Worm (Caenorhabditis elegans): ENCODE data around the gene F54C9.14.

- TF ChIP-seq rnt-1 (tag; optimal IDR thresholded peaks at IDR 0.05) (no peak), unc-86 (tag; optimal IDR thresholded peaks at IDR 0.05) (no peak), fkh-8 (tag; optimal IDR thresholded peaks at IDR 0.05) (no peak), alr-1 (tag; optimal IDR thresholded peaks at IDR 0.05; ENCODE audit: borderline replicate concordance) (no peak), lsy-2 (tag; optimal IDR thresholded peaks at IDR 0.05) (no peak), fos-1 (tag; optimal IDR thresholded peaks at IDR 0.05) (no peak), unc-98 (GFP tag; IDR thresholded peaks at IDR 0.05) (no peak), nhr-28 (tag; optimal IDR thresholded peaks at IDR 0.05) (no peak), nhr-77 (tag; optimal IDR thresholded peaks at IDR 0.05) (no peak), skn-1 (tag; optimal IDR thresholded peaks at IDR 0.05) (no peak), ztf-11 (tag; optimal IDR thresholded peaks at IDR 0.05) (no peak), sptf-1 (tag; optimal IDR thresholded peaks at IDR 0.05) (no peak), ceh-63 (GFP tag; optimal IDR thresholded peaks at IDR 0.05) (no peak)
Measured at ce11 chrII:8568234-8568969, 6.3 kb downstream of the F54C9.14 start.
